Fruit fly (Drosophila melanogaster) whole organism: ENCODE data around the gene Or35a.

Experiments
- CG8478 ChIP-seq: fragments of >200 bp; optimal IDR thresholded peaks from 2 replicates; lab custom pipeline; 2018; ENCODE audit warnings: inconsistent platforms
- psq ChIP-seq: fragments of >200 bp; optimal IDR thresholded peaks from 2 replicates; lab custom pipeline; 2017
- usp ChIP-seq: fragments of >200 bp; optimal IDR thresholded peaks from 2 replicates; lab custom pipeline; 2017; ENCODE audit warnings: missing biosample characterization, missing genetic modification characterization, mixed read lengths

DNA sequence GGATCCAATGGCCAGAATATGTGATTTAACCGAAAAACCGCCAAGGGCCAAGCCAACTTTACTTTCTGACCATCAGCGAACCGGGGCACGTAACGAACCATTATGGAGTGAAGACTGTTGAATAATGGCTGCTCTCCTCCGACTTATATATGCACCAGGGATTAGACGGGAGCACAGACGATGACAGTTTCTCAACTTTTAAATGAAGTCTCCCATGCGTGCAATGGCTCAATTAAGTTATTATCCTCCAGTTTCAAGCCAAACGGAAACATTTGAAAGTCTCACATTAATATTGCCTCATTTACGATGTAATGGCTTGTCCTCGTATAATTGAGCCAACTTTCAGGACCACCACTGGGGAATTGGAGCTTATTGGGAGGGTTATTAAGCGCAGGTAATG is at the start of gene Or35a:
- no peak for TF ChIP-seq usp (GFP tag; lab: Kevin White, UChicago)
- no peak for TF ChIP-seq CG8478
- TF ChIP-seq psq: no peak
